Worm (Caenorhabditis elegans): ENCODE measurements around the gene set-21.

set-21 gene

DNA sequence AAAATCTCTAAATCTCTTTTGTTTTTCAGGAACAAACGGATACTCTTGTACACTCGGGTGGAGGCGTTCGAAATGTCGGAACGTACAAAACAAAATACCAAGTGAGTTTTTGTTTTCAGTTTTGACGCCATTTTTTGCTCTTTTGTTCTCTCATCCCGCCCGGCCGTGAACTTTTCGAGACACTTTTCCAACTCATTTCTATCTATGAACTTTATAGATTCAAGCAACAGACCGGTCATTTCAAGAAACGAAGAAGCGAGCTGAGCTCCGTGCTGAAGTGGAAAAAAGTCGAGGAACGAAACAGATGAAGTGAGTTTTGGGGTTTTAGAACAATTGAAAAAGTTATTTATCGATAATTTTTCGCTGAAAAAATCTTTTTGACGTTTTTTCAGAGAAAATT is 19.9 kb downstream of the set-21 start:
- TF ChIP-seq dao-5 (tag; optimal IDR thresholded peaks at IDR 0.05) (no peak), him-1 (tag; optimal IDR thresholded peaks at IDR 0.05) (no peak), W03F9.2 (tag; optimal IDR thresholded peaks at IDR 0.05) (no peak)

DNA sequence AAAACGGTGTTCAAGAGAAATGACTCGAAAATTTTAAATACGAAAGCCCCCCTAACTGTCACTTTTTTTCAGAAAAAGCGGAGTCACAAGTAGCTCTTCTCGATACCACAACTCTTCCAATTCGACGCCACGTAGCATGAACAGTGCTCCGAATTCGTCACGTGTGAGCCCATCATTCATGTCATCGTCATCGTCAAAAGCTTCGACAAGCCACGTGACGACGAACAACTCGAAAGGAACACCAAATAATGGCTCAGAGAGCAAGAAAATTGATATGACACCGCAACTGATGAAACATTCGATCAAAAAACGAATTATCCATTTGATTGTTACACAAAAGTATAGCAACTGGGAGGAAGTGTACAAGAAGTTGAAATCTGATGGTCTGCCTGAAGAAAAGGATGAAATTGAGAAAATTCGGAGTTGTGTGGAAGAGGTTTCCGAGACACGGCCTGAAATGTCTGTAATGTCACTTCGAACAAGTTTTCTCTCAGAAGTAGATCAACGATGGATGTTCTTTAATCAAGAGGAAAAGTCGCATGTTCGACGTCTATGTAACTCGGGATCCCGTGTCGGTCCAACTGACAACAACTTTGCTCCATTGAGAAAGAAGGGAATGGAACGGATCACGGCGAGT is 20.8 kb downstream of the set-21 start:
- TF ChIP-seq him-1 (tag; optimal IDR thresholded peaks at IDR 0.05) (no peak), W03F9.2 (tag; optimal IDR thresholded peaks at IDR 0.05) (no peak), dao-5 (tag; optimal IDR thresholded peaks at IDR 0.05) (no peak)

DNA sequence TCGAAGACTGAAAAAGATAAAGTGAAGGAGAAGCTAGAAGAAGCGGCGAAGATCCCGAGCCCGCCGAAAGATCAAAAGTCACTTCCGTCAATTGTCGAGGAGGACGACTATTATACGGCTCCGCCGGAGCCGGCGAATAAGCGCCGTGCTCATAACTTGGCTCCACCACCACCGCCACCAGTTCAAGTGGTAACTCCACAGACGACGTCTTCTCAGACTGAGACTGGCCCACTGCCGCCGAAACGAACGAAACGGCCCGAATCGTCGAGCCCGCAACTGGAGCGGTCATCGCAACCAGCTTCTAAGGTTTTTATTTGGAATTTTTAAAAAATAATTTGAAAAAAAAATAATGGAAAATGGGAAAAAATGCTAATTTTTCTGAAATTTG is 21.3 kb downstream of the set-21 start:
- TF ChIP-seq W03F9.2 (tag; optimal IDR thresholded peaks at IDR 0.05) (no peak), him-1 (tag; optimal IDR thresholded peaks at IDR 0.05) (no peak), dao-5 (tag; optimal IDR thresholded peaks at IDR 0.05) (no peak)

DNA sequence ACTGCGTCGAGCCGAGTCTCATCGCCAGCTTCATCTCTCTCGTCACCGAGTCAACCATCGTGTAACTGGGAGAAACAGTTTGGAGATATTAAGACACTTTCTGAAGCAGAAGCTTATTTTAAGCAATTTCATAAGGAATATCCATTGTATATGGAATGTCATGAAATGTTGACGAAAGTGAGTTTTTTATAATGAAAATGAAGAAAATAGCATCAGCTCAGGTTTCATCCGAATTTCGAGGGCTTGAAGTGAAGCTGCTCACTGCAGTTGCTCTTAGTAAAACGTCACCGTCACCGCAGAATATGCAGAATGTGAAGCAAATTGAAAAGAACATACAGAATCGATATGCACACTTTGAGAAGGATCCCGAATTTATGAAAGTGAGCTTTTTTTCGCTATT is 22.5 kb downstream of the set-21 start:
- TF ChIP-seq dao-5 (tag; optimal IDR thresholded peaks at IDR 0.05) (no peak), W03F9.2 (tag; optimal IDR thresholded peaks at IDR 0.05) (no peak), him-1 (tag; optimal IDR thresholded peaks at IDR 0.05) (no peak)

DNA sequence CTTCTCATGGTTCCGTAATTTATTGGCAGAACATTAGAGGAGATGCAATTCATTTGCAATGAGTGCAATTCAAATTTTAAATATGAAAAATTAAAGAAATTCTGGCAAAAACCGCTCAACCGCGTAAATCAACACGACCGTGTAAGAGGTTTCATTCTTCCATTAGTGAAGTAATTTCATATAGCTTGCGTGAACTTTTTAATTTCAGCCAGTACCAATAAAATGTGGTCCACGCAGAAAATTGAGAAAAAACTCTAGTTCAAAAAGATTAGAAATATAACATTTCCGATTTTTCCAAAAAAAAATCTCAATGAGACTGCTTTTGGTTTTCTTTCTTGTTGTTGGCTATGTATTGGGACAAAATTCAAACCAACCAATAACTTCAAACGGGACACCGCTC is 31.4 kb downstream of the set-21 start, which contains the start of gene clec-175:
Gene clec-175, plus strand, starts transcription at position 301 of the 400 bp plus-strand sequence.
- TF ChIP-seq him-1 (tag; optimal IDR thresholded peaks at IDR 0.05) (no peak), W03F9.2 (tag; optimal IDR thresholded peaks at IDR 0.05) (no peak), dao-5 (tag; optimal IDR thresholded peaks at IDR 0.05) (no peak)

DNA sequence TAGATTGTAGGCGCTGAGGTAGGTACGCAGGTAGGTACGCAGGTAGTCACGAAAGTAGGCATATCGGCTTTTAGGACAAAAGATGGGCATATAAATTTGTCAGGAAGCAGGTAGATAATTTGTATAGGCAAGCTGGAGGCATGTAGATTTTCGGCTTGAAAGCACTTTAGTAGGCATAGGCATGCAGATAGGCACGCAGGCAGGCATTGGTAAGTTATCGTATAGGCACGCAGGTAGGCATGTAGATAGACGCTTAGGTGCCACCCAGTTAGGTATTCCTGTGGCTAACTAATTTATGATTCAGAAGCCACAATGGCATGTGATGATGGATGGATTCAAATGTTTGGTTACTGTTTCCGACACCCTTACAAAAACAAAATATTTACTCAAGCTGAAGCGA is 32.4 kb downstream of the set-21 start:
- TF ChIP-seq him-1 (tag; optimal IDR thresholded peaks at IDR 0.05): no peak

DNA sequence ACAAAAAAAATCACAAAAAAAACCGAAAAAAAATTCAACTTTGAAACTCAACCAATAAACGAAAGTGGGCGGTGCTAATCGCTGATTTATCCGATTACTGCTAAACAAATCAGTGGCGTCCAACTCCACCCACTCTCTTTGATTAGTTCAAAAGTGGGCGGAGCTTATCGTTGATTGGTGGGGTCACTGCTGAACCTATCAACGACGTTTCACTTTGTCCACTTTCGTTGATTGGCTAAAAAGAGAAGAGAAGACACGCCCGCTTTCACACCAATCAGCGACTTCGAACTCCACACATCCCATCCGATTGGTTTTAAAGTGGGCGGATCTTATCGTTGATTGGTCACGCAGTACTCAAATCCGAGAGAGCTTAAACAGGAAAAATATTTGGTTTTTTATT is 33.2 kb downstream of the set-21 start:
- TF ChIP-seq W03F9.2 (tag; optimal IDR thresholded peaks at IDR 0.05) (no peak), dao-5 (tag; optimal IDR thresholded peaks at IDR 0.05) (no peak)

DNA sequence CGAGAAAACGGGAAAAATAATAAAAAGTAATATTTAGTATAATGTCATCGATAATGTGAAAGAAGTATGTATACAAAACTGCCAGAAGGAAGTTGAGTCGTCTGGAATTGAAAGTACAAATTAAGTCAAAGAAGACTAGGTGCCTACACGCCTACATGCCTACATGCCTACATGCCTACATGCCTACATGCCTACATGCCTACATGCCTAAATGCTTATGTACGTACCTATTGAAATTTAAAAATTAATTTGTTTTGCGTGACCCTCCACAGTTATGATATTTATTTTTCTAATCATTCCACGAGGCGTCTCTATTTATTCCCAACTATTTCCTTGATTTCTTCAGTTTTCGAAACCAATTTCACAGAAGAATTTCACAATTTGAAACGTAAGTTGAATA is 39.3 kb downstream of the set-21 start, which contains the start of the genes str-185 and R08C7.5:
Gene str-185, minus strand, starts transcription at position 101 of the 400 bp plus-strand sequence.
Gene R08C7.5, plus strand, starts transcription at position 329 of the 400 bp plus-strand sequence.
- TF ChIP-seq dao-5 (tag; optimal IDR thresholded peaks at IDR 0.05): no peak
- no peak for TF ChIP-seq him-1 (tag; optimal IDR thresholded peaks at IDR 0.05)
- TF ChIP-seq W03F9.2 (tag; optimal IDR thresholded peaks at IDR 0.05): no peak

DNA sequence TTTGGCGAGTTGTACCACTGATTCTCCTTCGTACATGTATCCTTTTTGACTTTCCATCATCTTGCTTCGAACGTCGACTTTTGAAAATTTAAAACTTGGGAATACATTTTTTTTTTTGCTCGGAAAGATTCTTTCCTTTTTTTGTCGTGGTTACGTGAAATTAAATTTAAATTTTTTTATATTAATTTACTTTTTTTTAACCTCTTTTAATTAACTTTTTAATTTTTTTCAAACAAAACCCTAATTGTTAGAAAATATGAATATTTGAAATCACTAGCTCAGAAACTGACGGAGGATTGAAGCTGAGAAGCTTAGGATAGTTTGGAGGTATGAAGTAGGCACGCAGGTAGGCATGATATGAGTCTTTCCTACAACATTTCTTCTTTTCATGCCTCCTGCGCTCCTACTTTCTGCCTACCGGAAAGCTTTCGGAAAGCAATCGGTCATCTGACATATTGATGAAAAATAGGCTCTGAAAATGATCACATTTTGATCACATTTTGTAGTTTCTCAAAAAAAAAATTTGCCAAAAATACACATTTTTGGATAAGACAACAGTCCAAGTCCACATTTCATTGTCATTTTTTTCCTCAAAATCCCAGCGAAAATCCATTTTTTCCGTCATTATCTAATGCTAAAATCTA is 43.9 kb downstream of the set-21 start, which contains the start of the genes R08C7.8 and R08C7.4:
Gene R08C7.8, minus strand, starts transcription at position 101 of the 644 bp plus-strand sequence.
Gene R08C7.4, plus strand, starts transcription at position 594 of the 644 bp plus-strand sequence.
- TF ChIP-seq him-1 (tag; optimal IDR thresholded peaks at IDR 0.05) (no peak), W03F9.2 (tag; optimal IDR thresholded peaks at IDR 0.05) (no peak), dao-5 (tag; optimal IDR thresholded peaks at IDR 0.05) (no peak)

DNA sequence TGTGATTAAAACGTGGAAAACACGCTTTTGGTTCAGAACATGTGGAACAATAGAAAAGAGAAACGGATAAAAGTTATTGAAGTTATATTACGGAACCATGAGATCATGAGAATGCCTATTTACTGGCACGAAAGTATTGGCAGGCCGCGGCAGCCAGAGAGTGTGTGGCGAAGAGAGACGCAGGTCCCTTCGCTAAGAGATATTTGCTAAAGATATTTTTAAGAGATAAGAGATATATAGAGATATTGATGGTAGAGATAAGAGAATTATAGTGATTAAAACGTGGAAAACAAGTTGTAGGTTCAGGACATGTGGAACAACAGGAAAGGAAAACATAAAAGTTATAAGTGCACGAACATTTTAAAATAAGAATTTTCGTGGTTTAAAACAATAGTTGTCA is 47.2 kb downstream of the set-21 start:
- TF ChIP-seq him-1 (tag; optimal IDR thresholded peaks at IDR 0.05) (no peak), dao-5 (tag; optimal IDR thresholded peaks at IDR 0.05) (no peak), W03F9.2 (tag; optimal IDR thresholded peaks at IDR 0.05) (no peak)

DNA sequence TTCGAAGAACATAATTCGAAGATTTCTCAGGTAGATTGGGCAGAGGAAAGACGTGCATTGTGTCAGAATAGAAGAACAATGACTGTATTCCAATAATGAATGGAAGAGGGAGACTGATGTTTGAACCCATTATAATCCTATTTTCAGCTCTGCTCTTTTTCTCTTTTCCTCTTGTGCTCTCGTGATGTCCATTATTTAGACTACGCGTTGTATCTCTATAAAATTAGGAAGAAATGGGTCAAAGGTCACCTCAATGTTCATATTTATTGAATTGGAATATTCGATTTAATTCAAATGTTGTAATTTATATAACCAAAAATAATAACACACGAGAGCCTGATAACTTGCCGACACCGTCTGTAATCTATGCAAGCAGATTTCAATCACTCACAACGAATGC is 48.5 kb downstream of the set-21 start, which contains the start of gene fbxb-74:
Gene fbxb-74, minus strand, starts transcription at position 101 of the 400 bp plus-strand sequence.
- TF ChIP-seq W03F9.2 (tag; optimal IDR thresholded peaks at IDR 0.05) (no peak), dao-5 (tag; optimal IDR thresholded peaks at IDR 0.05) (no peak), him-1 (tag; optimal IDR thresholded peaks at IDR 0.05) (no peak)

DNA sequence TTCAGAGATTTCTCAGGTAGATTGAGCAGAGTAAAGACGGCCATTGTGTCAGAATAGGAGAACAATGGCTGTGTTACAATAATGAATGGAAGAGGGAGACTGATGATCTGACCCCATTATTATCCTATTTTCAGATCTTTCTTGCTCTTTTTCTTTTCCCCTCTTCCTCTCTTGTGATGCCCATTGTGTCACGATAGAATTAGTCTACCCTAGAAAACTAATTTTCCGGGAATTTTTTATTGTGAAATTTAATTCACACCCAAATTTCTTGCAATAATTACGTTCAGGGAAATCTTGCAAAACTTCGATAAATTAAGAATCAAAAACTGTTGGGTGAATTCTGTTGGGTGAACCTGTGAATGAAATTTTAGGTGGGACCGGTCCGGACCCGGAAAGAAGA is 50.4 kb downstream of the set-21 start, which contains the start of gene fbxb-75:
Gene fbxb-75, minus strand, starts transcription at position 101 of the 400 bp plus-strand sequence.
- no peak for TF ChIP-seq W03F9.2 (tag; optimal IDR thresholded peaks at IDR 0.05)
- no peak for TF ChIP-seq him-1 (tag; optimal IDR thresholded peaks at IDR 0.05)
- no peak for TF ChIP-seq dao-5 (tag; optimal IDR thresholded peaks at IDR 0.05)

Data from whole organism, L4/young adult.